Fruit fly (Drosophila melanogaster) whole organism, embryonic: ENCODE measurements around the gene Capa.

Source experiments
- Adf1 ChIP-seq: fragments of 200-800 bp; sonication (Bioruptor generic); IDR thresholded peaks from 2 replicates; pipeline ENCODE4 v1.3.6; 2022; ENCODE audit warnings: missing biosample characterization, missing genetic modification characterization
- CG10543 ChIP-seq: fragments of 200-800 bp; sonication (Bioruptor generic); optimal IDR thresholded peaks from 3 replicates; lab custom pipeline; 2017; ENCODE audit warnings: missing biosample characterization, mild to moderate bottlenecking, missing genetic modification characterization, moderate library complexity
- CG11247 ChIP-seq: fragments of 200-800 bp; sonication (Bioruptor generic); IDR thresholded peaks from 2 replicates; pipeline ENCODE4 v1.3.6; 2022; ENCODE audit warnings: missing biosample characterization, missing genetic modification characterization
- CG11398 ChIP-seq: fragments of 200-800 bp; sonication (Bioruptor generic); optimal IDR thresholded peaks from 2 replicates; lab custom pipeline; 2016; ENCODE audit warnings: missing biosample characterization, missing genetic modification characterization
- CG11560 ChIP-seq: fragments of 200-800 bp; sonication (Bioruptor generic); IDR thresholded peaks from 3 replicates; pipeline ENCODE4 v1.3.6; 2022; ENCODE audit warnings: missing biosample characterization, missing genetic modification characterization
- CG11696 ChIP-seq: fragments of 200-800 bp; sonication (Bioruptor generic); IDR thresholded peaks from 2 replicates; pipeline ENCODE4 v1.3.6; 2022; ENCODE audit warnings: missing biosample characterization, missing genetic modification characterization
- CG12219 ChIP-seq: fragments of 200-800 bp; sonication (Bioruptor generic); optimal IDR thresholded peaks from 3 replicates; lab custom pipeline; 2018; ENCODE audit warnings: missing biosample characterization, mild to moderate bottlenecking, missing genetic modification characterization
- CG13287 ChIP-seq: fragments of 200-800 bp; sonication (Bioruptor generic); IDR thresholded peaks from 2 replicates; pipeline ENCODE4 v1.3.6; 2022; ENCODE audit warnings: missing biosample characterization, missing genetic modification characterization; ENCODE audit not compliant: partially characterized antibody
- CG13775 ChIP-seq: fragments of 200-800 bp; sonication (Bioruptor generic); optimal IDR thresholded peaks from 3 replicates; lab custom pipeline; 2017; ENCODE audit warnings: missing biosample characterization, mild to moderate bottlenecking, missing genetic modification characterization
- CG17829 ChIP-seq: fragments of 200-800 bp; optimal IDR thresholded peaks from 2 replicates; lab custom pipeline; 2019; ENCODE audit warnings: missing biosample characterization, mild to moderate bottlenecking, missing genetic modification characterization, moderate library complexity
- CG1792 ChIP-seq: fragments of 200-800 bp; sonication (Bioruptor generic); optimal IDR thresholded peaks from 2 replicates; lab custom pipeline; 2016; ENCODE audit warnings: missing biosample characterization, missing genetic modification characterization
- CG2116 ChIP-seq: fragments of 200-800 bp; sonication (Bioruptor generic); optimal IDR thresholded peaks from 3 replicates; lab custom pipeline; 2018; ENCODE audit warnings: missing biosample characterization, mild to moderate bottlenecking, missing genetic modification characterization
- CG2202 ChIP-seq: fragments of 200-800 bp; sonication (Bioruptor generic); optimal IDR thresholded peaks from 2 replicates; lab custom pipeline; 2018; ENCODE audit warnings: missing biosample characterization, mild to moderate bottlenecking, missing genetic modification characterization
- CG3065 ChIP-seq: fragments of 200-800 bp; sonication (Bioruptor generic); optimal IDR thresholded peaks from 2 replicates; lab custom pipeline; 2016; ENCODE audit warnings: missing biosample characterization, missing genetic modification characterization
- CG32767 ChIP-seq: fragments of 200-800 bp; sonication (Bioruptor generic); IDR thresholded peaks from 2 replicates; pipeline ENCODE4 v1.3.6; 2022; ENCODE audit warnings: missing biosample characterization, missing genetic modification characterization
- CG3838 ChIP-seq: fragments of 200-800 bp; sonication (Bioruptor generic); optimal IDR thresholded peaks from 3 replicates; lab custom pipeline; 2016; ENCODE audit warnings: missing biosample characterization, missing genetic modification characterization
- CG42726 ChIP-seq: fragments of 200-800 bp; sonication (Bioruptor generic); IDR thresholded peaks from 2 replicates; pipeline ENCODE4 v1.3.6; 2022; ENCODE audit warnings: missing biosample characterization, missing genetic modification characterization; ENCODE audit not compliant: partially characterized antibody
- CG4730 ChIP-seq: fragments of 200-800 bp; sonication (Bioruptor generic); IDR thresholded peaks from 2 replicates; pipeline ENCODE4 v1.3.6; 2022; ENCODE audit warnings: missing biosample characterization, missing genetic modification characterization
- CG6175 ChIP-seq: fragments of 200-800 bp; sonication (Bioruptor generic); IDR thresholded peaks from 3 replicates; pipeline ENCODE4 v1.3.6; 2022; ENCODE audit warnings: missing biosample characterization, missing genetic modification characterization
- CG8765 ChIP-seq: fragments of 200-800 bp; sonication (Bioruptor generic); IDR thresholded peaks from 2 replicates; pipeline ENCODE4 v1.3.6; 2022; ENCODE audit warnings: missing biosample characterization, missing genetic modification characterization
- CG8924 ChIP-seq: fragments of 200-800 bp; optimal IDR thresholded peaks from 3 replicates; lab custom pipeline; 2019; ENCODE audit warnings: missing biosample characterization, mild to moderate bottlenecking, missing genetic modification characterization, moderate library complexity
- CG8944 ChIP-seq: fragments of 200-800 bp; sonication (Bioruptor generic); optimal IDR thresholded peaks from 3 replicates; lab custom pipeline; 2016; ENCODE audit warnings: missing biosample characterization, missing genetic modification characterization
- CkIIα-i1 ChIP-seq: fragments of 200-800 bp; sonication (Bioruptor generic); IDR thresholded peaks from 2 replicates; pipeline ENCODE4 v1.3.6; 2022; ENCODE audit warnings: missing biosample characterization, missing genetic modification characterization
- CrebB ChIP-seq: fragments of 200-800 bp; sonication (Bioruptor generic); optimal IDR thresholded peaks from 3 replicates; lab custom pipeline; 2018; ENCODE audit warnings: missing biosample characterization, mild to moderate bottlenecking, missing genetic modification characterization
- D19B ChIP-seq: fragments of 200-800 bp; sonication (Bioruptor generic); optimal IDR thresholded peaks from 2 replicates; lab custom pipeline; 2017; ENCODE audit warnings: missing biosample characterization, mild to moderate bottlenecking, missing genetic modification characterization
- Dip3 ChIP-seq: fragments of 200-800 bp; sonication (Bioruptor generic); optimal IDR thresholded peaks from 3 replicates; lab custom pipeline; 2016; ENCODE audit warnings: missing biosample characterization, missing genetic modification characterization
- Eip74EF ChIP-seq, 2 experiments: fragments of 200-800 bp in 1 of 2; fragments of >200 bp in 1 of 2; sonication (Bioruptor generic) in 1 of 2; optimal IDR thresholded peaks; 2 replicates each; lab custom pipeline; 2017 to 2019; ENCODE audit warnings: missing biosample characterization in 2 of 2, missing genetic modification characterization in 2 of 2, mild to moderate bottlenecking in 1 of 2, moderate library complexity in 1 of 2
- Elba2 ChIP-seq: fragments of 200-800 bp; sonication (Bioruptor generic); optimal IDR thresholded peaks from 3 replicates; lab custom pipeline; 2016; ENCODE audit warnings: missing biosample characterization, missing genetic modification characterization
- HHEX ChIP-seq: fragments of 200-800 bp; sonication (Bioruptor generic); optimal IDR thresholded peaks from 3 replicates; lab custom pipeline; 2017; ENCODE audit warnings: missing biosample characterization, mild to moderate bottlenecking, missing genetic modification characterization, missing genetic modification reagents
- HmgD ChIP-seq: fragments of 200-800 bp; sonication (Bioruptor generic); optimal IDR thresholded peaks from 3 replicates; lab custom pipeline; 2016; ENCODE audit warnings: missing biosample characterization, missing genetic modification characterization
- Jarid2 ChIP-seq: fragments of 200-800 bp; sonication (Bioruptor generic); optimal IDR thresholded peaks from 3 replicates; lab custom pipeline; 2017; ENCODE audit warnings: mild to moderate bottlenecking, missing biosample characterization, missing genetic modification reagents, missing genetic modification characterization
- MESR4 ChIP-seq: fragments of 200-800 bp; sonication (Bioruptor generic); optimal IDR thresholded peaks from 2 replicates; lab custom pipeline; 2018; ENCODE audit warnings: missing biosample characterization, mild to moderate bottlenecking, missing genetic modification characterization, moderate library complexity
- Med ChIP-seq: fragments of 200-800 bp; sonication (Bioruptor generic); peaks from one replicate; lab custom pipeline; 2016; ENCODE audit warnings: missing biosample characterization, missing genetic modification characterization, mild to moderate bottlenecking, inconsistent platforms, moderate library complexity
- Sox100B ChIP-seq: fragments of 200-800 bp; sonication (Bioruptor generic); optimal IDR thresholded peaks from 3 replicates; lab custom pipeline; 2018; ENCODE audit warnings: missing biosample characterization, mild to moderate bottlenecking, missing genetic modification characterization
- Spps ChIP-seq: fragments of 200-800 bp; sonication (Bioruptor generic); optimal IDR thresholded peaks from 2 replicates; lab custom pipeline; 2018; ENCODE audit warnings: missing biosample characterization, mild to moderate bottlenecking, missing genetic modification characterization
- Trl ChIP-seq, 3 experiments: fragments of >200 bp in 2 of 3; fragments of 200-800 bp in 1 of 3; sonication (Bioruptor generic) in 1 of 3; optimal IDR thresholded peaks; 2 replicates in 1 of 3; 3 replicates in 2 of 3; lab custom pipeline; 2016 to 2017; ENCODE audit warnings: missing biosample characterization in 1 of 3, missing genetic modification characterization in 1 of 3
- ato ChIP-seq: fragments of 200-800 bp; sonication (Bioruptor generic); IDR thresholded peaks from 2 replicates; pipeline ENCODE4 v1.3.6; 2022; ENCODE audit warnings: missing biosample characterization, missing genetic modification characterization; ENCODE audit not compliant: partially characterized antibody
- da ChIP-seq: fragments of 200-800 bp; sonication (Bioruptor generic); optimal IDR thresholded peaks from 2 replicates; lab custom pipeline; 2016; ENCODE audit warnings: missing biosample characterization, missing genetic modification characterization
- fu2 ChIP-seq: fragments of 200-800 bp; sonication (Bioruptor generic); optimal IDR thresholded peaks from 2 replicates; lab custom pipeline; 2016; ENCODE audit warnings: missing biosample characterization, missing genetic modification characterization
- gce ChIP-seq: fragments of 200-800 bp; sonication (Bioruptor generic); IDR thresholded peaks from 3 replicates; pipeline ENCODE4 v1.3.6; 2022; ENCODE audit warnings: missing biosample characterization, missing genetic modification characterization
- gcm ChIP-seq: fragments of 200-800 bp; sonication (Bioruptor generic); optimal IDR thresholded peaks from 2 replicates; lab custom pipeline; 2019; ENCODE audit warnings: missing biosample characterization, mild to moderate bottlenecking, missing genetic modification characterization, moderate library complexity
- gt ChIP-seq: fragments of 200-800 bp; sonication (Bioruptor generic); IDR thresholded peaks from 2 replicates; pipeline ENCODE4 v1.3.6; 2022; ENCODE audit warnings: missing biosample characterization, missing genetic modification characterization
- lbe ChIP-seq: fragments of 200-800 bp; sonication (Bioruptor generic); optimal IDR thresholded peaks from 2 replicates; lab custom pipeline; 2016; ENCODE audit warnings: missing biosample characterization, mild to moderate bottlenecking, missing genetic modification characterization
- lilli ChIP-seq: fragments of 200-800 bp; sonication (Bioruptor generic); optimal IDR thresholded peaks from 3 replicates; lab custom pipeline; 2016; ENCODE audit warnings: missing biosample characterization, missing genetic modification characterization
- nerfin-2 ChIP-seq: fragments of 200-800 bp; sonication (Bioruptor generic); IDR thresholded peaks from 2 replicates; pipeline ENCODE4 v1.3.6; 2022; ENCODE audit warnings: missing biosample characterization, missing genetic modification characterization; ENCODE audit not compliant: partially characterized antibody
- otp ChIP-seq: fragments of 200-800 bp; sonication (Bioruptor generic); IDR thresholded peaks from 3 replicates; pipeline ENCODE4, ENCODE4 v1.3.6; 2022; ENCODE audit warnings: missing biosample characterization, missing genetic modification characterization
- psq ChIP-seq: fragments of 200-800 bp; sonication (Bioruptor generic); optimal IDR thresholded peaks from 2 replicates; lab custom pipeline; 2017; ENCODE audit warnings: missing biosample characterization, missing genetic modification characterization
- sd ChIP-seq: fragments of 200-800 bp; sonication (Bioruptor generic); optimal IDR thresholded peaks from 3 replicates; lab custom pipeline; 2018; ENCODE audit warnings: missing biosample characterization, mild to moderate bottlenecking, missing genetic modification characterization, moderate library complexity
- sens ChIP-seq: fragments of 200-800 bp; sonication (Bioruptor generic); peaks from one replicate; lab custom pipeline; 2016; ENCODE audit warnings: missing biosample characterization, missing genetic modification characterization
- slou ChIP-seq: fragments of 200-800 bp; sonication (Bioruptor generic); optimal IDR thresholded peaks from 3 replicates; lab custom pipeline; 2016; ENCODE audit warnings: missing biosample characterization, missing genetic modification characterization
- sqz ChIP-seq: fragments of 200-800 bp; sonication (Bioruptor generic); optimal IDR thresholded peaks from 3 replicates; lab custom pipeline; 2018; ENCODE audit warnings: missing biosample characterization, mild to moderate bottlenecking, missing genetic modification characterization

Capa gene

DNA sequence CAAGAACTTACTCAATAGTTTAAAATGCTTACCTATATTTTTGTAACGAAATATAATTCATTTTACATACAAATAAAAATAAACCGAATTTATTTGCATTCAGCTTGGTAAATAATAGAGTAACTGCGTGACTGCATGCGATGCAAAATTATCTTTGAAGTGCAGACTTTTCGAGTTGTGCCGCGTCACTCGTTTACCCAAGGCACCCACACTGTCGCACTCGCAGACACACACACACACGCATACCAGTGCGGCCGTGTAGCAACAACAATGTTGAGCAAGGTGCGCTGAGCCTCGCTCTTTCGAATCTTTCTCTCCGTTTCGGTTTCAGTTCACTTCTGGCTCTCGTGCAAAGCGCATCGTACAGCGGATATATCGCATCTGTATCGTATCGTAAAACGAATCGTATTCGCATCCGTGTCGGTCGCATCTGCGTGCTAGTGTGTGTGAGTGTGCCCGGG is 37.4 kb downstream of the Capa start, which contains the start of gene CG31038 (continued):
- TF ChIP-seq HmgD (GFP tag; lab: Kevin White, UChicago) = no peak
- peak; percentile 1 for TF ChIP-seq lbe (GFP tag; lab: Kevin White, UChicago)
- 0 out of 2 replicates have a peak, but pooled peaks have one; percentile 7 for TF ChIP-seq Adf1 (GFP tag; lab: Robert Waterston, UW)
- no peak for TF ChIP-seq gt (GFP tag; lab: Robert Waterston, UW)
- peak; percentile 42 for TF ChIP-seq CG12219 (GFP tag; lab: Kevin White, UChicago)
- TF ChIP-seq CG11398 = no peak
- TF ChIP-seq gcm (GFP tag; lab: Kevin White, UChicago) = no peak
- no peak for TF ChIP-seq CG11696 (GFP tag; lab: Robert Waterston, UW)
- TF ChIP-seq CG2116 (GFP tag; lab: Kevin White, UChicago) = no peak
- peak; percentile 53 to 79 for TF ChIP-seq Trl (optimal IDR thresholded peaks at IDR 0.05; lab: Kevin White, UChicago)
- peak; percentile 23 for TF ChIP-seq Trl (GFP tag; optimal IDR thresholded peaks at IDR 0.05; lab: Kevin White, UChicago)
- TF ChIP-seq CG13287 = peak; percentile 57; the same call in 1 of the 2 replicates
- TF ChIP-seq slou (GFP tag; lab: Kevin White, UChicago) = no peak
- TF ChIP-seq CG8924 = peak; percentile 13
- no peak for TF ChIP-seq CG11247 (GFP tag; lab: Robert Waterston, UW)
- peak; percentile 96 for TF ChIP-seq Jarid2 (GFP tag; lab: Kevin White, UChicago)
- TF ChIP-seq HHEX (GFP tag; lab: Kevin White, UChicago) = no peak
- TF ChIP-seq Med (GFP tag; lab: Kevin White, UChicago) = peak; percentile 88
- TF ChIP-seq CG1792 (GFP tag; lab: Kevin White, UChicago) = no peak
- TF ChIP-seq CG6175 (GFP tag; lab: Robert Waterston, UW) = no peak
- no peak for TF ChIP-seq CG3838 (GFP tag; lab: Kevin White, UChicago)
- TF ChIP-seq nerfin-2 (GFP tag; lab: Robert Waterston, UW) = no peak
- peak; percentile 40 for TF ChIP-seq CrebB (tag; lab: Kevin White, UChicago)
- no peak for TF ChIP-seq CkIIα-i1 (GFP tag; lab: Robert Waterston, UW)
- no peak for TF ChIP-seq CG11560 (tag; lab: Robert Waterston, UW)
- TF ChIP-seq CG8944 (GFP tag; lab: Kevin White, UChicago) = no peak
- peak; percentile 29; the same call in 1 of the 3 replicates for TF ChIP-seq otp (GFP tag; lab: Robert Waterston, UW)
- peak; percentile 34 for TF ChIP-seq CG10543 (GFP tag; lab: Kevin White, UChicago)
- no peak; the same call in 2 of the 3 replicates for TF ChIP-seq gce (GFP tag; lab: Robert Waterston, UW)
- TF ChIP-seq CG17829 = peak; percentile 20
- peak; percentile 63; the same call in 1 of the 2 replicates for TF ChIP-seq CG42726 (GFP tag; lab: Robert Waterston, UW)
- TF ChIP-seq sqz = no peak
- TF ChIP-seq Eip74EF (GFP tag; optimal IDR thresholded peaks at IDR 0.05; lab: Kevin White, UChicago) = peak in 1 of 2 experiments; percentile 4
- no peak for TF ChIP-seq ato (GFP tag; lab: Robert Waterston, UW)
- peak; percentile 76 for TF ChIP-seq sens (GFP tag; lab: Kevin White, UChicago)
- TF ChIP-seq CG32767 = peak; percentile 47
- TF ChIP-seq D19B (GFP tag; lab: Kevin White, UChicago) = no peak
- TF ChIP-seq CG3065 (GFP tag; lab: Kevin White, UChicago) = no peak
- TF ChIP-seq CG13775 (GFP tag; lab: Kevin White, UChicago) = no peak
- peak; percentile 15 for TF ChIP-seq MESR4 (GFP tag; lab: Kevin White, UChicago)
- TF ChIP-seq CG4730 (GFP tag; lab: Robert Waterston, UW) = no peak
- TF ChIP-seq sd (tag; lab: Kevin White, UChicago) = no peak
- TF ChIP-seq CG8765 (GFP tag; lab: Robert Waterston, UW) = peak; percentile 37; the same call in 1 of the 2 replicates
- no peak for TF ChIP-seq da (GFP tag; lab: Kevin White, UChicago)
- TF ChIP-seq Spps (tag; lab: Kevin White, UChicago) = no peak
- no peak for TF ChIP-seq Dip3 (GFP tag; lab: Kevin White, UChicago)
- no peak for TF ChIP-seq Elba2 (GFP tag; lab: Kevin White, UChicago)
- no peak for TF ChIP-seq fu2 (GFP tag; lab: Kevin White, UChicago)
- TF ChIP-seq CG2202 (tag; lab: Kevin White, UChicago) = no peak
- TF ChIP-seq psq (GFP tag; lab: Kevin White, UChicago) = no peak
- TF ChIP-seq Sox100B (GFP tag; lab: Kevin White, UChicago) = no peak
- TF ChIP-seq lilli (GFP tag; lab: Kevin White, UChicago) = no peak
